Worm (Caenorhabditis elegans): Measurements from ENCODE around the gene tba-4.
A peak's percentile ranks its signal among the peaks of the same experiment; 100 is the strongest.
"Not testable (repeated sequence)": the region's sequence is repeated elsewhere in the genome, so short reads cannot be mapped to it uniquely, and the experiment has no call there.

Gene tba-4

ce11 chrII:10917174-10917573, 1.3 kb upstream of the tba-4 start, which contains the start of gene F44F4.10:
F44F4.10 (minus strand) TSS chrII:10917274.
- TF ChIP-seq cnd-1 (tag; optimal IDR thresholded peaks at IDR 0.05), result no peak

- not testable (repeated sequence) for TF ChIP-seq flh-1 (GFP tag; optimal IDR thresholded peaks at IDR 0.05); lin-13 (tag; optimal IDR thresholded peaks at IDR 0.05); ztf-11 (tag; optimal IDR thresholded peaks at IDR 0.05)
Measured at ce11 chrII:10922874-10923273, 4.4 kb downstream of the tba-4 start, which contains the start of gene Y19D2B.1. Y19D2B.1 (minus strand) TSS chrII:10922974.

ce11 chrII:10923948-10924347, 5.4 kb downstream of the tba-4 start, which contains the start of gene Y19D2B.2:
Y19D2B.2 (plus strand) TSS chrII:10924248.
- TF ChIP-seq lin-32 (GFP tag; optimal IDR thresholded peaks at IDR 0.05), result no peak
- TF ChIP-seq blmp-1 (tag; optimal IDR thresholded peaks at IDR 0.05), result no peak
- TF ChIP-seq ces-1 (GFP tag; optimal IDR thresholded peaks at IDR 0.05), result no peak
- TF ChIP-seq bed-3 (GFP tag; optimal IDR thresholded peaks at IDR 0.05), result no peak
- no peak for TF ChIP-seq nhr-237 (tag; optimal IDR thresholded peaks at IDR 0.05)
- no peak for TF ChIP-seq ceh-39 (tag; optimal IDR thresholded peaks at IDR 0.05)
- no peak for TF ChIP-seq ztf-11 (tag; optimal IDR thresholded peaks at IDR 0.05)
- no peak for TF ChIP-seq M03D4.4 (tag; optimal IDR thresholded peaks at IDR 0.05)
- no peak for TF ChIP-seq hlh-1 (tag; optimal IDR thresholded peaks at IDR 0.05)
- TF ChIP-seq flh-1 (GFP tag; optimal IDR thresholded peaks at IDR 0.05), result no peak
- no peak for TF ChIP-seq lsy-2 (tag; optimal IDR thresholded peaks at IDR 0.05)
- TF ChIP-seq pha-4 (tag; optimal IDR thresholded peaks at IDR 0.05), result no peak
- no peak for TF ChIP-seq ceh-43 (GFP tag; optimal IDR thresholded peaks at IDR 0.05)
- no peak for TF ChIP-seq mep-1 (tag; optimal IDR thresholded peaks at IDR 0.05)
- no peak for TF ChIP-seq elt-3 (tag; optimal IDR thresholded peaks at IDR 0.05)
- TF ChIP-seq mab-5 (tag; optimal IDR thresholded peaks at IDR 0.05), result no peak
- no peak for TF ChIP-seq mls-2 (tag; optimal IDR thresholded peaks at IDR 0.05)
- TF ChIP-seq lin-13 (tag; optimal IDR thresholded peaks at IDR 0.05), result no peak

- TF ChIP-seq hlh-1 (tag; optimal IDR thresholded peaks at IDR 0.05) (no peak), elt-1 (tag; optimal IDR thresholded peaks at IDR 0.05; ENCODE audit: borderline replicate concordance, insufficient read depth) (no peak), cnd-1 (tag; optimal IDR thresholded peaks at IDR 0.05) (no peak), flh-1 (GFP tag; optimal IDR thresholded peaks at IDR 0.05) (no peak), blmp-1 (tag; optimal IDR thresholded peaks at IDR 0.05) (no peak), drap-1 (GFP tag; optimal IDR thresholded peaks at IDR 0.05) (no peak), unc-39 (tag; optimal IDR thresholded peaks at IDR 0.05) (no peak), sptf-1 (tag; optimal IDR thresholded peaks at IDR 0.05) (no peak)
Measured at ce11 chrII:10924669-10925068, 6.2 kb downstream of the tba-4 start.

ce11 chrII:10925804-10926570, 7.5 kb downstream of the tba-4 start, which contains the start of gene metr-1:
metr-1 (plus strand) TSS chrII:10926561.
- TF ChIP-seq ham-2 (GFP tag; optimal IDR thresholded peaks at IDR 0.05), result peak; percentile 16
- TF ChIP-seq ces-1 (GFP tag; optimal IDR thresholded peaks at IDR 0.05), result no peak
- no peak for TF ChIP-seq bed-3 (GFP tag; optimal IDR thresholded peaks at IDR 0.05)
- no peak for TF ChIP-seq lin-32 (GFP tag; optimal IDR thresholded peaks at IDR 0.05)
- no peak for TF ChIP-seq sem-2 (GFP tag; optimal IDR thresholded peaks at IDR 0.05)
- TF ChIP-seq elt-1 (tag; optimal IDR thresholded peaks at IDR 0.05; ENCODE audit: borderline replicate concordance, insufficient read depth), result peak; percentile 88

- TF ChIP-seq elt-1 (tag; optimal IDR thresholded peaks at IDR 0.05; ENCODE audit: borderline replicate concordance, insufficient read depth), result no peak
Measured at ce11 chrII:10930678-10931650, 12.5 kb downstream of the tba-4 start.
